Worm (Caenorhabditis elegans) whole organism, mixed stage, embryonic: Measurements from ENCODE around the gene F23F1.5.

ENCODE experiments used
- M03D4.4 ChIP-seq: sonication (generic microtip); optimal IDR thresholded peaks from 2 replicates; lab custom pipeline; 2017; ENCODE audit warnings: mild to moderate bottlenecking, missing genetic modification characterization, missing compliant biosample characterization
- bed-3 ChIP-seq: fragments of 200-800 bp; sonication (Bioruptor generic); optimal IDR thresholded peaks from 3 replicates; lab custom pipeline; 2018; ENCODE audit warnings: mild to moderate bottlenecking, missing genetic modification characterization, moderate library complexity, missing compliant biosample characterization
- blmp-1 ChIP-seq: fragments of 150-350 bp; optimal IDR thresholded peaks from 2 replicates; lab custom pipeline; 2014; ENCODE audit warnings: missing biosample characterization, missing genetic modification characterization
- ceh-39 ChIP-seq: fragments of 150-350 bp; optimal IDR thresholded peaks from 2 replicates; lab custom pipeline; 2014; ENCODE audit warnings: missing biosample characterization, missing genetic modification characterization
- ceh-43 ChIP-seq: fragments of 200-800 bp; sonication (Bioruptor generic); optimal IDR thresholded peaks from 2 replicates; lab custom pipeline; 2018; ENCODE audit warnings: mild to moderate bottlenecking, missing genetic modification characterization, moderate library complexity, missing compliant biosample characterization
- ceh-83 ChIP-seq: fragments of 200-800 bp; sonication (Bioruptor generic); optimal IDR thresholded peaks from 2 replicates; lab custom pipeline; 2018; ENCODE audit warnings: mild to moderate bottlenecking, missing genetic modification characterization, missing compliant biosample characterization
- ces-1 ChIP-seq: fragments of 150-350 bp; optimal IDR thresholded peaks from 2 replicates; lab custom pipeline; 2014; ENCODE audit warnings: missing biosample characterization, missing genetic modification reagents, missing genetic modification characterization
- drap-1 ChIP-seq: fragments of 200-800 bp; sonication (Bioruptor generic); optimal IDR thresholded peaks from 3 replicates; lab custom pipeline; 2018; ENCODE audit warnings: mild to moderate bottlenecking, missing genetic modification characterization, missing compliant biosample characterization
- elt-1 ChIP-seq: sonication (generic microtip); optimal IDR thresholded peaks from 2 replicates; lab custom pipeline; 2017; ENCODE audit warnings: missing genetic modification characterization, mild to moderate bottlenecking, missing compliant biosample characterization, antibody characterized with exemption, moderate library complexity, borderline replicate concordance; ENCODE audit not compliant: insufficient read depth
- flh-1 ChIP-seq: fragments of 200-800 bp; sonication (Bioruptor generic); optimal IDR thresholded peaks from 2 replicates; lab custom pipeline; 2018; ENCODE audit warnings: mild to moderate bottlenecking, missing genetic modification characterization, moderate library complexity, missing compliant biosample characterization
- lin-13 ChIP-seq: fragments of 150-350 bp; optimal IDR thresholded peaks from 2 replicates; lab custom pipeline; 2014; ENCODE audit warnings: missing biosample characterization, missing genetic modification characterization
- lsy-2 ChIP-seq: fragments of 150-350 bp; optimal IDR thresholded peaks from 2 replicates; lab custom pipeline; 2014; ENCODE audit warnings: missing biosample characterization, missing genetic modification characterization
- mep-1 ChIP-seq: fragments of 150-350 bp; optimal IDR thresholded peaks from 2 replicates; lab custom pipeline; 2017; ENCODE audit warnings: missing biosample characterization, missing genetic modification reagents, missing genetic modification characterization, inconsistent platforms
- mls-2 ChIP-seq: sonication (generic microtip); optimal IDR thresholded peaks from 2 replicates; lab custom pipeline; 2016; ENCODE audit warnings: mild to moderate bottlenecking, missing genetic modification characterization, moderate library complexity, missing compliant biosample characterization
- nhr-2 ChIP-seq: fragments of 150-350 bp; optimal IDR thresholded peaks from 2 replicates; lab custom pipeline; 2014; ENCODE audit warnings: missing biosample characterization, missing genetic modification characterization
- nhr-237 ChIP-seq: fragments of 150-350 bp; optimal IDR thresholded peaks from 2 replicates; lab custom pipeline; 2014; ENCODE audit warnings: missing biosample characterization, missing genetic modification characterization
- nhr-28 ChIP-seq: fragments of 150-350 bp; optimal IDR thresholded peaks from 2 replicates; lab custom pipeline; 2014; ENCODE audit warnings: missing biosample characterization, missing genetic modification characterization
- nhr-76 ChIP-seq: sonication (generic microtip); optimal IDR thresholded peaks from 2 replicates; lab custom pipeline; 2017; ENCODE audit warnings: missing biosample characterization, missing genetic modification characterization
- pha-4 ChIP-seq: fragments of 150-350 bp; optimal IDR thresholded peaks from 2 replicates; lab custom pipeline; 2018; ENCODE audit warnings: missing biosample characterization, missing genetic modification reagents, missing genetic modification characterization
- sem-2 ChIP-seq: fragments of 200-800 bp; sonication (Bioruptor generic); optimal IDR thresholded peaks from 2 replicates; lab custom pipeline; 2018; ENCODE audit warnings: mild to moderate bottlenecking, missing genetic modification characterization, missing compliant biosample characterization
- snpc-4 ChIP-seq: fragments of 150-350 bp; optimal IDR thresholded peaks from 2 replicates; lab custom pipeline; 2014; ENCODE audit warnings: missing biosample characterization, missing genetic modification characterization
- sptf-1 ChIP-seq: sonication (generic microtip); optimal IDR thresholded peaks from 2 replicates; lab custom pipeline; 2017; ENCODE audit warnings: mild to moderate bottlenecking, missing genetic modification characterization, moderate library complexity, missing compliant biosample characterization
- tbx-8 ChIP-seq: fragments of 200-800 bp; sonication (Bioruptor generic); optimal IDR thresholded peaks from 2 replicates; lab custom pipeline; 2018; ENCODE audit warnings: mild to moderate bottlenecking, missing genetic modification characterization, moderate library complexity, missing compliant biosample characterization
- unc-120 ChIP-seq: sonication (generic microtip); optimal IDR thresholded peaks from 2 replicates; lab custom pipeline; 2017; ENCODE audit warnings: missing genetic modification characterization, missing compliant biosample characterization; ENCODE audit not compliant: poor library complexity, severe bottlenecking
- unc-39 ChIP-seq: fragments of 150-350 bp; optimal IDR thresholded peaks from 2 replicates; lab custom pipeline; 2014; ENCODE audit warnings: missing biosample characterization, missing genetic modification characterization
- unc-62 ChIP-seq: fragments of 150-350 bp; optimal IDR thresholded peaks from 2 replicates; lab custom pipeline; 2014; ENCODE audit warnings: missing biosample characterization, missing genetic modification reagents, missing genetic modification characterization
- zip-8 ChIP-seq: fragments of 150-350 bp; optimal IDR thresholded peaks from 2 replicates; lab custom pipeline; 2014; ENCODE audit warnings: missing biosample characterization, missing genetic modification characterization
- ztf-11 ChIP-seq: fragments of 150-350 bp; optimal IDR thresholded peaks from 2 replicates; lab custom pipeline; 2014; ENCODE audit warnings: missing biosample characterization, missing genetic modification characterization

F23F1.5 gene

DNA sequence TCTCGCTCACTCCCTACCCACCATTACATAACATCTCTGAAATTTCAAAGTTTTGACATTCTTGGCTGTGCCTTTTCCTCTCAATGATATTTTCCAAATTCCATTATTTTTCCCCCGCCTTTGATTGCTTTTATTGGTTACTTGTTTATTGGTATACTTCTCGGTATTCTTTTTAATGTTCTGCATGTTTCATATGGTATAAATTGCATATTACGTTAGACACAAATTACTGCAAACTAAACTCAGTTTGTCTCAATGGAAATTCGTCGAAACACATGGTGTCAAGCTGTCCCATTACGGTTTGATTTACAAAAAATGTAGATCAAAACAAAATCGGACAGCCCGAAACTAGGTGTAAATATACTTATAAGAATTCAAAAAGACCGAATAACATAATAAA is 9.4 kb downstream of the F23F1.5 start:
- no peak for TF ChIP-seq sem-2 (GFP tag; lab: Kevin White, UChicago)
- no peak for TF ChIP-seq nhr-237
- TF ChIP-seq ceh-43 (GFP tag; lab: Kevin White, UChicago): no peak
- no peak for TF ChIP-seq ceh-39 (tag; lab: Kevin White, UChicago)
- TF ChIP-seq unc-39 (tag; lab: Kevin White, UChicago): no peak
- no peak for TF ChIP-seq nhr-28 (tag; lab: Kevin White, UChicago)
- TF ChIP-seq lsy-2: no peak
- TF ChIP-seq M03D4.4 (tag; lab: Kevin White, UChicago): no peak
- no peak for TF ChIP-seq pha-4 (tag; lab: Kevin White, UChicago)
- TF ChIP-seq ztf-11 (tag; lab: Kevin White, UChicago): no peak
- no peak for TF ChIP-seq tbx-8
- no peak for TF ChIP-seq mep-1
- no peak for TF ChIP-seq bed-3 (GFP tag; lab: Kevin White, UChicago)

DNA sequence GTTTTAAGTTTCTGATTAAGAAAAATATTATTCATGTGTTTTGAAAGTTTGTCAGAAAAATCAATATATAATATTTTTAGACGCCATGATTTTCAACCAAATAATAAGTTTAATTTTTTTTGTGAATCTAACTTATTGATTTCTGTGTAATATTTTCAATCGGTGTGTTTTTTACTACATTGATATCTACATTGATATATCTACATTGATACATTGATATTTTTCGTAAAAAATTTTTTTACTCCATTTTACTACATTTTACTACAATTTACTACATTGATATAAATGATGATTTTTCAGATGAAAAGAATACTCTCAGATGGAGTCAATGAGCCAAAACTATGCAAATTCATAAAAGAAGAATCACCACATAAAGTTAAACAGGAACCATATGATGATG is 12.1 kb downstream of the F23F1.5 start, which contains the start of gene gmeb-1:
Gene gmeb-1, plus strand, starts transcription at position 301 of the 400 bp plus-strand sequence.
- TF ChIP-seq ztf-11 (tag; lab: Kevin White, UChicago): no peak
- no peak for TF ChIP-seq zip-8 (tag; lab: Kevin White, UChicago)
- TF ChIP-seq flh-1: no peak
- TF ChIP-seq blmp-1 (tag; lab: Kevin White, UChicago): no peak
- TF ChIP-seq nhr-28 (tag; lab: Kevin White, UChicago): no peak
- no peak for TF ChIP-seq nhr-237
- no peak for TF ChIP-seq mep-1
- TF ChIP-seq bed-3 (GFP tag; lab: Kevin White, UChicago): no peak
- no peak for TF ChIP-seq sptf-1 (tag; lab: Kevin White, UChicago)
- no peak for TF ChIP-seq ceh-43 (GFP tag; lab: Kevin White, UChicago)

DNA sequence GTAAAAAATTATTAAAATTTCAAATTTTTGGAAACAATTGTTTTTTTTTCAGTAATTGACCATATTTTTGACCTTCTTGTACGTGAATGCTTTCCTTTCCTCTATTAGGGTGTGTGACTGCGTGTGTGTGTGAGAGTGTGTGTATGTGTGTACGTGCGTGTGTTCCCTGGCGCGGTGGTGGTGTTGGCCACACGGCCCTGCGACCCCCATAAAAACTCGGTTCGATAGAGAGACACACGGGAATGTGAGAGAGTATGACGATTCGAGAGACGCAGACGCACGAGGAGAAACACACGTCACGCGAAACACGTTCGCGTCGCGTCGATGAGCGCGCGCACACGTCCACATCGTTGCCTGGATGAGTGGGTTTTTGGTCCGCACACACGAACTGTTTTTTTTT is 12.6 kb downstream of the F23F1.5 start:
- TF ChIP-seq drap-1 (GFP tag; lab: Kevin White, UChicago) (peak; percentile 63), mep-1 (peak; percentile 60), nhr-28 (tag; lab: Kevin White, UChicago) (no peak), unc-120 (peak; percentile 69), lin-13 (no peak), blmp-1 (tag; lab: Kevin White, UChicago) (no peak), tbx-8 (no peak), sptf-1 (tag; lab: Kevin White, UChicago) (peak; percentile 66), mls-2 (peak; percentile 44), M03D4.4 (tag; lab: Kevin White, UChicago) (peak; percentile 59), ztf-11 (tag; lab: Kevin White, UChicago) (peak; percentile 52), pha-4 (tag; lab: Kevin White, UChicago) (peak; percentile 45), nhr-237 (peak; percentile 10), ces-1 (GFP tag; lab: Kevin White, UChicago) (no peak)

DNA sequence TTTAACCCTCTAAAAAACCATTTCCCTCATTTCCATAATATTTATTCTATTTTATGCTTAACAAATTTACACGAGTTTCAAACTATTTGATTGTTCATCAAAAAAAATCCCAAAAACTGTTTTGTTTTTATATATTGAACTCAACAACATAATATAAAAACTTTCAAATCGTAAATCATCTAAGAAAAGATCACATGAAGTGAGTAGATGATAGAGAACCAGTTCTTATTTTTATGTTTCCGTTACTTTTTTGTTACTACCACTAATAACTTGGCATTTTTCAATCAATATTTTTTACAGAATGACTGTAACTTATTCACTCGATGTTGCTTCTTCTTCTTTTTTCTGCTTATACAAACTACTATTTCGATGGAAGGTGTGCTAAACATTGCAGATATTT is 18.7 kb downstream of the F23F1.5 start, which contains the start of gene best-3:
Gene best-3, plus strand, starts transcription at position 301 of the 400 bp plus-strand sequence.
- TF ChIP-seq snpc-4 (tag; lab: Kevin White, UChicago): no peak
- TF ChIP-seq zip-8 (tag; lab: Kevin White, UChicago): no peak
- no peak for TF ChIP-seq ces-1 (GFP tag; lab: Kevin White, UChicago)
- no peak for TF ChIP-seq mep-1
- TF ChIP-seq nhr-2: no peak
- TF ChIP-seq ceh-43 (GFP tag; lab: Kevin White, UChicago): no peak
- no peak for TF ChIP-seq mls-2
- no peak for TF ChIP-seq sptf-1 (tag; lab: Kevin White, UChicago)
- TF ChIP-seq tbx-8: no peak
- no peak for TF ChIP-seq ceh-83 (GFP tag; lab: Kevin White, UChicago)
- TF ChIP-seq nhr-76 (tag; lab: Kevin White, UChicago): no peak

DNA sequence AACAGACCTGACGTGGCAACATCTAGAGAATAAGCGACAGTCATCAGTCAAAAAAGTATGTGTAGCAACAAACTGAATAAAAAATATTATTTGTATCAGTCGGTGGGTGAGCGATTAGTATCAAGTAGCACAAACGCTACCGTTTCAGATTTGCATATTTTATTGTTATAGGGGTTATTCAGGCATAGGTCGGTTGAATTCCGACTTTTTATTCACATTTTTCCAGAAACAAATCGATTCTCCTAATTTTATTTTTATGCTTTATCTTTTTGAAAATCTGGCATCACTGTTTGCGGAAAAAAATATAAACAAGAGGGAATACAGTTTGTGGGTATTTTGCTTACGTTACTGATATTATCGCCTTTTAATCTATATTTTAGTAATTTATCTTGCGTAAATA is 19.6 kb downstream of the F23F1.5 start, which contains the start of gene best-4:
Gene best-4, minus strand, starts transcription at position 101 of the 400 bp plus-strand sequence.
- TF ChIP-seq drap-1 (GFP tag; lab: Kevin White, UChicago): no peak
- no peak for TF ChIP-seq lin-13
- no peak for TF ChIP-seq zip-8 (tag; lab: Kevin White, UChicago)

DNA sequence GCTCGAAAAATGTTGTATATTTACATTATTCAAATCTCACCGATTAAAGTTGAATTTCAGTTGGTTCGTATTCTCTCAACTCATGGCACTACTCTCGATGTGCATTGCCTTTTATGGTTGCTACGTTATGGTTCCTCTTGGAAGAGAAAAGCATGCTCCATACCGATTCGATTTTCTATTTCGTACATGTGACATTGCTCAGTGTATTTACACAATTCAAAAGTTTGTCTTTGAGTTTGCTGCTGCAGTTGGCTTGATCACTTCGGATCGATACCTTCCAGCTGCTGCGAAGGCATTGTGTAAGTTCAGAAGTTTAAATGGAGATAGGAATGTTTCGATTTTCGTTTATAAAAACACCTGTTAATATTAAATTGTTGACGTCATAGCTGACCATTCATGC is 23.2 kb downstream of the F23F1.5 start:
- TF ChIP-seq elt-1 (no peak), nhr-237 (no peak), lin-13 (no peak), unc-120 (no peak), drap-1 (GFP tag; lab: Kevin White, UChicago) (no peak), nhr-2 (no peak), sptf-1 (tag; lab: Kevin White, UChicago) (no peak), unc-62 (GFP tag; lab: Kevin White, UChicago) (no peak)
